Worm (Caenorhabditis elegans): ENCODE measurements around the gene F55G11.2.

- TF ChIP-seq rnt-1 (tag; optimal IDR thresholded peaks at IDR 0.05) (no peak), skn-1 (tag; optimal IDR thresholded peaks at IDR 0.05) (no peak), efl-3 (GFP tag; optimal IDR thresholded peaks at IDR 0.05) (no peak), ets-5 (GFP tag; IDR thresholded peaks at IDR 0.05) (no peak)
Observed at ce11 chrIV:12978307-12979036, 9.4 kb upstream of the F55G11.2 start, which contains the start of gene K10D11.2.

All from whole organism, L1 larva.